Fruit fly (Drosophila melanogaster) whole organism, embryonic: ENCODE results near the gene ato.

ENCODE experiments used
- CG15073 ChIP-seq: fragments of 200-800 bp; sonication (Bioruptor generic); optimal IDR thresholded peaks from 2 replicates; lab custom pipeline; 2016; ENCODE audit warnings: missing biosample characterization, missing genetic modification characterization
- CG1792 ChIP-seq: fragments of 200-800 bp; sonication (Bioruptor generic); optimal IDR thresholded peaks from 2 replicates; lab custom pipeline; 2016; ENCODE audit warnings: missing biosample characterization, missing genetic modification characterization
- CG8290 ChIP-seq, 3 experiments: fragments of 200-800 bp; sonication (Bioruptor generic); optimal IDR thresholded peaks; 2 replicates each; lab custom pipeline; 2016 to 2019; ENCODE audit warnings: missing biosample characterization in 3 of 3, missing genetic modification characterization in 3 of 3, mild to moderate bottlenecking in 2 of 3, moderate library complexity in 1 of 3
- CoRest ChIP-seq: fragments of 200-800 bp; sonication (Bioruptor generic); optimal IDR thresholded peaks from 3 replicates; lab custom pipeline; 2018; ENCODE audit warnings: missing biosample characterization, mild to moderate bottlenecking, missing genetic modification characterization, moderate library complexity
- Fer3 ChIP-seq: fragments of 200-800 bp; sonication (Bioruptor generic); optimal IDR thresholded peaks from 2 replicates; lab custom pipeline; 2018; ENCODE audit warnings: missing biosample characterization, mild to moderate bottlenecking, missing genetic modification characterization, moderate library complexity
- Gug ChIP-seq: fragments of 200-800 bp; sonication (Bioruptor generic); IDR thresholded peaks from 4 replicates; pipeline ENCODE4 v1.3.6; 2022; ENCODE audit warnings: missing biosample characterization, missing genetic modification characterization
- Hr78 ChIP-seq, 2 experiments: fragments of 200-800 bp in 1 of 2; fragments of >200 bp in 1 of 2; sonication (Bioruptor generic) in 1 of 2; optimal IDR thresholded peaks; 2 replicates each; lab custom pipeline; 2017 to 2019; ENCODE audit warnings: missing biosample characterization in 2 of 2, missing genetic modification characterization in 2 of 2, mild to moderate bottlenecking in 1 of 2, moderate library complexity in 1 of 2
- Xbp1 ChIP-seq: fragments of 200-800 bp; sonication (Bioruptor generic); optimal IDR thresholded peaks from 3 replicates; lab custom pipeline; 2016; ENCODE audit warnings: missing biosample characterization, mild to moderate bottlenecking, missing genetic modification characterization
- Xrp1 ChIP-seq: fragments of 200-800 bp; sonication (Bioruptor generic); IDR thresholded peaks from 2 replicates; pipeline ENCODE4 v1.3.6; 2022; ENCODE audit warnings: missing biosample characterization, missing genetic modification characterization
- cad ChIP-seq: fragments of >200 bp; optimal IDR thresholded peaks from 2 replicates; lab custom pipeline; 2017; ENCODE audit warnings: missing biosample characterization, missing genetic modification characterization
- fu2 ChIP-seq: fragments of 200-800 bp; sonication (Bioruptor generic); optimal IDR thresholded peaks from 2 replicates; lab custom pipeline; 2016; ENCODE audit warnings: missing biosample characterization, missing genetic modification characterization
- nau ChIP-seq: fragments of 200-800 bp; sonication (Bioruptor generic); optimal IDR thresholded peaks from 3 replicates; lab custom pipeline; 2017; ENCODE audit warnings: missing biosample characterization, mild to moderate bottlenecking, missing genetic modification characterization, missing genetic modification reagents
- otp ChIP-seq: fragments of 200-800 bp; sonication (Bioruptor generic); IDR thresholded peaks from 3 replicates; pipeline ENCODE4, ENCODE4 v1.3.6; 2022; ENCODE audit warnings: missing biosample characterization, missing genetic modification characterization

- TF ChIP-seq cad, result peak; percentile 36
- no peak for TF ChIP-seq Gug
- TF ChIP-seq Hr78 (GFP tag; optimal IDR thresholded peaks at IDR 0.05; lab: Kevin White, UChicago), result no peak
- TF ChIP-seq Fer3 (tag; lab: Kevin White, UChicago), result no peak
- TF ChIP-seq Xbp1 (GFP tag; lab: Kevin White, UChicago), result no peak
- TF ChIP-seq CG1792 (GFP tag; lab: Kevin White, UChicago), result no peak
- TF ChIP-seq otp (GFP tag; lab: Robert Waterston, UW), result no peak
- no peak for TF ChIP-seq CG8290 (GFP tag; optimal IDR thresholded peaks at IDR 0.05; lab: Kevin White, UChicago)
- no peak for TF ChIP-seq CG8290 (tag; optimal IDR thresholded peaks at IDR 0.05; lab: Kevin White, UChicago)
- TF ChIP-seq fu2 (GFP tag; lab: Kevin White, UChicago), result no peak
- no peak for TF ChIP-seq CG15073
- no peak for TF ChIP-seq nau (GFP tag; lab: Kevin White, UChicago)
- no peak for TF ChIP-seq CoRest (tag; lab: Kevin White, UChicago)
- no peak for TF ChIP-seq Xrp1 (GFP tag; lab: Robert Waterston, UW)
Observed at dm6 chr3R:8251532-8251931, 26.3 kb upstream of the ato start.
